Worm (Caenorhabditis elegans) whole organism, L2 larva: ENCODE data around the gene dib-1.

Experiments
- C34F6.9 ChIP-seq: fragments of 150-350 bp; optimal IDR thresholded peaks from 2 replicates; lab custom pipeline; 2014; ENCODE audit warnings: missing biosample characterization, missing genetic modification characterization
- ama-1 ChIP-seq: fragments of 150-350 bp; optimal IDR thresholded peaks from 2 replicates; lab custom pipeline; 2018; ENCODE audit warnings: inconsistent platforms
- ceh-16 ChIP-seq: fragments of 150-350 bp; optimal IDR thresholded peaks from 2 replicates; lab custom pipeline; 2014; ENCODE audit warnings: missing biosample characterization, missing genetic modification characterization
- crh-2 ChIP-seq: sonication (generic microtip); optimal IDR thresholded peaks from 2 replicates; lab custom pipeline; 2017; ENCODE audit warnings: missing biosample characterization, missing genetic modification characterization
- dmd-4 ChIP-seq: sonication (generic microtip); optimal IDR thresholded peaks from 2 replicates; lab custom pipeline; 2017; ENCODE audit warnings: missing biosample characterization, missing genetic modification characterization
- egl-27 ChIP-seq: sonication (generic microtip); optimal IDR thresholded peaks from 3 replicates; lab custom pipeline; 2017; ENCODE audit warnings: missing biosample characterization, missing genetic modification reagents, missing genetic modification characterization
- elt-1 ChIP-seq: fragments of 150-350 bp; optimal IDR thresholded peaks from 2 replicates; lab custom pipeline; 2014; ENCODE audit warnings: missing biosample characterization, missing genetic modification characterization
- fos-1 ChIP-seq: fragments of 150-350 bp; optimal IDR thresholded peaks from 2 replicates; lab custom pipeline; 2014; ENCODE audit warnings: missing biosample characterization, missing genetic modification characterization
- lin-11 ChIP-seq: fragments of 150-350 bp; sonication (generic microtip); optimal IDR thresholded peaks from 2 replicates; lab custom pipeline; 2014; ENCODE audit warnings: missing biosample characterization, missing genetic modification characterization, inconsistent platforms, mixed read lengths
- lin-39 ChIP-seq: fragments of 150-350 bp; optimal IDR thresholded peaks from 2 replicates; lab custom pipeline; 2014; ENCODE audit warnings: missing biosample characterization, missing genetic modification reagents, missing genetic modification characterization
- lsy-2 ChIP-seq, 2 experiments: fragments of 150-350 bp in 1 of 2; sonication (generic microtip) in 1 of 2; optimal IDR thresholded peaks; 2 replicates each; lab custom pipeline; 2014 to 2017; ENCODE audit warnings: missing biosample characterization in 2 of 2, missing genetic modification characterization in 2 of 2
- mbf-1 ChIP-seq: sonication (generic microtip); optimal IDR thresholded peaks from 2 replicates; lab custom pipeline; 2017; ENCODE audit warnings: missing biosample characterization, missing genetic modification characterization
- nhr-10 ChIP-seq: sonication (generic microtip); optimal IDR thresholded peaks from 2 replicates; lab custom pipeline; 2017; ENCODE audit warnings: missing biosample characterization, missing genetic modification characterization
- nhr-21 ChIP-seq: fragments of 150-350 bp; optimal IDR thresholded peaks from 2 replicates; lab custom pipeline; 2014; ENCODE audit warnings: missing biosample characterization, missing genetic modification characterization
- nhr-23 ChIP-seq: fragments of 150-350 bp; optimal IDR thresholded peaks from 2 replicates; lab custom pipeline; 2014; ENCODE audit warnings: missing biosample characterization, missing genetic modification reagents, missing genetic modification characterization
- nhr-6 ChIP-seq: fragments of 150-350 bp; optimal IDR thresholded peaks from 2 replicates; lab custom pipeline; 2014; ENCODE audit warnings: missing biosample characterization, missing genetic modification characterization
- nhr-77 ChIP-seq: fragments of 150-350 bp; optimal IDR thresholded peaks from 2 replicates; lab custom pipeline; 2014; ENCODE audit warnings: missing biosample characterization, missing genetic modification characterization
- sem-4 ChIP-seq: fragments of 150-350 bp; optimal IDR thresholded peaks from 2 replicates; lab custom pipeline; 2014; ENCODE audit warnings: missing biosample characterization, missing genetic modification reagents, missing genetic modification characterization
- sma-3 ChIP-seq: sonication (generic microtip); optimal IDR thresholded peaks from 2 replicates; lab custom pipeline; 2016; ENCODE audit warnings: missing genetic modification reagents, missing genetic modification characterization, missing compliant biosample characterization
- sma-9 ChIP-seq, 2 experiments: fragments of 150-350 bp in 1 of 2; sonication (generic microtip) in 1 of 2; optimal IDR thresholded peaks; 2 replicates each; lab custom pipeline; 2014 to 2016; ENCODE audit warnings: missing genetic modification characterization in 2 of 2, mild to moderate bottlenecking in 1 of 2, missing biosample characterization in 1 of 2, missing compliant biosample characterization in 1 of 2, missing genetic modification reagents in 1 of 2, moderate library complexity in 1 of 2
- unc-55 ChIP-seq: fragments of 150-350 bp; sonication (generic microtip); optimal IDR thresholded peaks from 3 replicates; lab custom pipeline; 2014; ENCODE audit warnings: missing biosample characterization, missing genetic modification reagents, missing genetic modification characterization
- ztf-1 ChIP-seq: fragments of 200-800 bp; sonication (Bioruptor generic); conservative IDR thresholded peaks from 2 replicates; pipeline ENCODE4 v1.3.6; 2022; ENCODE audit warnings: missing genetic modification characterization, missing compliant biosample characterization

Gene dib-1

ce11 chrIV:2931228-2931627 is 40.5 kb downstream of the dib-1 start, which contains the start of gene samt-1:
Gene samt-1, plus strand, starts transcription at chrIV:2931403.
- no peak for TF ChIP-seq nhr-10 (tag; lab: Kevin White, UChicago)
- no peak for TF ChIP-seq dmd-4 (tag; lab: Kevin White, UChicago)
- TF ChIP-seq nhr-21 (tag; lab: Kevin White, UChicago): no peak
- TF ChIP-seq sma-3 (GFP tag; lab: Kevin White, UChicago): no peak
- no peak for TF ChIP-seq nhr-23 (tag; lab: Kevin White, UChicago)
- TF ChIP-seq nhr-6 (tag; lab: Kevin White, UChicago): no peak
- no peak for TF ChIP-seq egl-27 (tag; lab: Kevin White, UChicago)
- no peak for TF ChIP-seq lin-39 (tag; lab: Kevin White, UChicago)
- no peak for TF ChIP-seq lsy-2 (tag; optimal IDR thresholded peaks at IDR 0.05; lab: Kevin White, UChicago)
- no peak for TF ChIP-seq ztf-1 (GFP tag; lab: Robert Waterston, UW)
- TF ChIP-seq sem-4: no peak
- TF ChIP-seq crh-2 (tag; lab: Kevin White, UChicago): no peak
- TF ChIP-seq ama-1 (lab: Kevin White, UChicago): no peak
- TF ChIP-seq nhr-77 (tag; lab: Kevin White, UChicago): no peak
- no peak for TF ChIP-seq sma-9 (GFP tag; optimal IDR thresholded peaks at IDR 0.05; lab: Kevin White, UChicago)
- no peak for TF ChIP-seq sma-9 (tag; optimal IDR thresholded peaks at IDR 0.05; lab: Kevin White, UChicago)
- no peak for TF ChIP-seq ceh-16 (tag; lab: Kevin White, UChicago)
- no peak for TF ChIP-seq lin-11 (tag; lab: Kevin White, UChicago)
- no peak for TF ChIP-seq elt-1 (tag; lab: Kevin White, UChicago)
- TF ChIP-seq fos-1 (tag; lab: Kevin White, UChicago): no peak

ce11 chrIV:2935194-2935593 is 44.5 kb downstream of the dib-1 start:
- TF ChIP-seq egl-27 (tag; lab: Kevin White, UChicago) (no peak), mbf-1 (tag; lab: Kevin White, UChicago) (no peak), sma-3 (GFP tag; lab: Kevin White, UChicago) (no peak), nhr-77 (tag; lab: Kevin White, UChicago) (no peak), unc-55 (GFP tag; lab: Kevin White, UChicago) (no peak), nhr-6 (tag; lab: Kevin White, UChicago) (no peak), C34F6.9 (tag; lab: Kevin White, UChicago) (no peak)
